Worm (Caenorhabditis elegans) whole organism, L4 larva: Measurements from ENCODE around the gene hizr-1.

Experiments used
- F26F4.8 ChIP-seq: fragments of 200-800 bp; sonication (Bioruptor generic); conservative IDR thresholded peaks from 2 replicates; pipeline ENCODE4 v1.3.6; 2022; ENCODE audit warnings: missing genetic modification characterization, missing compliant biosample characterization
- F37D6.2 ChIP-seq: sonication (generic microtip); optimal IDR thresholded peaks from 2 replicates; lab custom pipeline; 2016; ENCODE audit warnings: mild to moderate bottlenecking, missing genetic modification characterization, missing compliant biosample characterization
- F44E2.7 ChIP-seq: fragments of 200-800 bp; sonication (Bioruptor generic); IDR thresholded peaks from 2 replicates; pipeline ENCODE4 v2.1.2; 2022; ENCODE audit warnings: missing genetic modification characterization, missing compliant biosample characterization
- F49E8.2 ChIP-seq: sonication (generic microtip); optimal IDR thresholded peaks from 2 replicates; lab custom pipeline; 2016; ENCODE audit warnings: missing compliant biosample characterization, mild to moderate bottlenecking, missing genetic modification characterization, borderline replicate concordance
- T20F7.1 ChIP-seq: fragments of 200-800 bp; sonication (Bioruptor generic); optimal IDR thresholded peaks from 2 replicates; lab custom pipeline; 2018; ENCODE audit warnings: mild to moderate bottlenecking, missing genetic modification characterization, missing compliant biosample characterization
- Y5F2A.4 ChIP-seq: fragments of 200-800 bp; sonication (Bioruptor generic); optimal IDR thresholded peaks from 2 replicates; lab custom pipeline; 2018; ENCODE audit warnings: mild to moderate bottlenecking, missing genetic modification characterization, missing compliant biosample characterization
- aha-1 ChIP-seq: fragments of 150-350 bp; peaks from one replicate; lab custom pipeline; 2014; ENCODE audit warnings: missing biosample characterization, missing genetic modification characterization
- ama-1 ChIP-seq: fragments of 150-350 bp; optimal IDR thresholded peaks from 2 replicates; lab custom pipeline; 2014; ENCODE audit warnings: inconsistent platforms, mixed read lengths
- attf-4 ChIP-seq: sonication (generic microtip); optimal IDR thresholded peaks from 3 replicates; lab custom pipeline; 2017; ENCODE audit warnings: missing biosample characterization, missing genetic modification characterization
- ceh-28 ChIP-seq: fragments of 150-350 bp; optimal IDR thresholded peaks from 2 replicates; lab custom pipeline; 2014; ENCODE audit warnings: missing biosample characterization, missing genetic modification reagents, missing genetic modification characterization
- ceh-32 ChIP-seq: sonication (generic microtip); optimal IDR thresholded peaks from 2 replicates; lab custom pipeline; 2016; ENCODE audit warnings: mild to moderate bottlenecking, missing genetic modification characterization, missing compliant biosample characterization; ENCODE audit not compliant: poor library complexity
- ceh-62 ChIP-seq: sonication (generic microtip); optimal IDR thresholded peaks from 2 replicates; lab custom pipeline; 2017; ENCODE audit warnings: missing biosample characterization, missing genetic modification characterization
- ces-1 ChIP-seq: fragments of 150-350 bp; sonication (generic microtip); optimal IDR thresholded peaks from 4 replicates; lab custom pipeline; 2014; ENCODE audit warnings: missing biosample characterization, missing genetic modification reagents, missing genetic modification characterization
- ctbp-1 ChIP-seq: fragments of 200-800 bp; sonication (Bioruptor generic); IDR thresholded peaks from 2 replicates; pipeline ENCODE4 v1.3.6; 2022; ENCODE audit warnings: missing genetic modification reagents, missing genetic modification characterization, missing compliant biosample characterization
- daf-16 ChIP-seq, 3 experiments: sonication (generic microtip); optimal IDR thresholded peaks; 2 replicates each; lab custom pipeline; 2016 to 2017; ENCODE audit warnings: missing genetic modification characterization in 3 of 3, missing genetic modification reagents in 3 of 3, mild to moderate bottlenecking in 2 of 3, missing compliant biosample characterization in 2 of 3, missing biosample characterization in 1 of 3, moderate library complexity in 1 of 3
- daf-19 ChIP-seq: fragments of 200-800 bp; sonication (Bioruptor generic); conservative IDR thresholded peaks from 2 replicates; pipeline ENCODE4 v1.3.6; 2022; ENCODE audit warnings: missing genetic modification characterization, missing compliant biosample characterization
- dmd-6 ChIP-seq: fragments of 200-800 bp; sonication (Bioruptor generic); IDR thresholded peaks from 2 replicates; pipeline ENCODE4 v1.3.6; 2022; ENCODE audit warnings: missing genetic modification reagents, missing genetic modification characterization, missing compliant biosample characterization
- dmd-8 ChIP-seq: fragments of 200-800 bp; sonication (Bioruptor generic); IDR thresholded peaks from 2 replicates; pipeline ENCODE4 v1.3.6; 2022; ENCODE audit warnings: missing genetic modification characterization, missing compliant biosample characterization
- dmd-9 ChIP-seq: fragments of 200-800 bp; sonication (Bioruptor generic); IDR thresholded peaks from 2 replicates; pipeline ENCODE4 v1.3.6; 2022; ENCODE audit warnings: missing genetic modification reagents, missing genetic modification characterization, missing compliant biosample characterization
- fkh-10 ChIP-seq: fragments of 150-350 bp; optimal IDR thresholded peaks from 2 replicates; lab custom pipeline; 2014; ENCODE audit warnings: missing biosample characterization, missing genetic modification reagents, missing genetic modification characterization
- hmg-1.1 ChIP-seq: fragments of 200-800 bp; sonication (Bioruptor generic); IDR thresholded peaks from 2 replicates; pipeline ENCODE4 v1.3.6; 2022; ENCODE audit warnings: missing genetic modification reagents, missing genetic modification characterization, missing compliant biosample characterization
- lim-7 ChIP-seq: fragments of 200-800 bp; sonication (Bioruptor generic); IDR thresholded peaks from 2 replicates; pipeline ENCODE4 v1.3.6; 2022; ENCODE audit warnings: missing genetic modification characterization, missing compliant biosample characterization
- lin-15B ChIP-seq: fragments of 150-350 bp; sonication (generic microtip); optimal IDR thresholded peaks from 3 replicates; lab custom pipeline; 2014; ENCODE audit warnings: missing biosample characterization, missing genetic modification characterization
- lin-29 ChIP-seq: fragments of 200-800 bp; sonication (Bioruptor generic); IDR thresholded peaks from 2 replicates; pipeline ENCODE4 v1.3.6; 2022; ENCODE audit warnings: missing genetic modification reagents, missing genetic modification characterization, missing compliant biosample characterization
- lsy-2 ChIP-seq, 2 experiments: fragments of 150-350 bp in 1 of 2; sonication (generic microtip) in 1 of 2; optimal IDR thresholded peaks; 2 replicates each; lab custom pipeline; 2014 to 2017; ENCODE audit warnings: missing biosample characterization in 2 of 2, missing genetic modification characterization in 2 of 2
- madf-9 ChIP-seq: fragments of 200-800 bp; sonication (Bioruptor generic); conservative IDR thresholded peaks from 2 replicates; pipeline ENCODE4 v1.3.6; 2022; ENCODE audit warnings: missing genetic modification reagents, missing genetic modification characterization, missing compliant biosample characterization
- mes-2 ChIP-seq: sonication (generic microtip); optimal IDR thresholded peaks from 2 replicates; lab custom pipeline; 2016; ENCODE audit warnings: missing genotype, mild to moderate bottlenecking, missing genetic modification characterization, missing compliant biosample characterization; ENCODE audit not compliant: poor library complexity, severe bottlenecking
- mxl-3 ChIP-seq: fragments of 200-800 bp; sonication (Bioruptor generic); optimal IDR thresholded peaks from 2 replicates; lab custom pipeline; 2018; ENCODE audit warnings: mild to moderate bottlenecking, missing genetic modification characterization, missing compliant biosample characterization
- nhr-102 ChIP-seq: sonication (generic microtip); optimal IDR thresholded peaks from 2 replicates; lab custom pipeline; 2016; ENCODE audit warnings: mild to moderate bottlenecking, missing genetic modification characterization, moderate library complexity, missing compliant biosample characterization
- nhr-11 ChIP-seq: fragments of 150-350 bp; optimal IDR thresholded peaks from 2 replicates; lab custom pipeline; 2014; ENCODE audit warnings: missing biosample characterization, missing genetic modification characterization
- nhr-111 ChIP-seq: fragments of 200-800 bp; sonication (Bioruptor generic); optimal IDR thresholded peaks from 2 replicates; lab custom pipeline; 2018; ENCODE audit warnings: mild to moderate bottlenecking, missing genetic modification characterization, missing compliant biosample characterization
- nhr-42 ChIP-seq: fragments of 200-800 bp; sonication (Bioruptor generic); IDR thresholded peaks from 2 replicates; pipeline ENCODE4 v1.3.6; 2022; ENCODE audit warnings: missing genetic modification characterization, missing compliant biosample characterization
- nhr-76 ChIP-seq: fragments of 150-350 bp; optimal IDR thresholded peaks from 2 replicates; lab custom pipeline; 2014; ENCODE audit warnings: missing biosample characterization, missing genetic modification characterization
- nhr-77 ChIP-seq: fragments of 150-350 bp; optimal IDR thresholded peaks from 2 replicates; lab custom pipeline; 2014; ENCODE audit warnings: missing biosample characterization, missing genetic modification characterization
- php-3 ChIP-seq: fragments of 200-800 bp; sonication (Bioruptor generic); IDR thresholded peaks from 2 replicates; pipeline ENCODE4 v1.3.6; 2022; ENCODE audit warnings: missing genetic modification reagents, missing genetic modification characterization, missing compliant biosample characterization
- pqm-1 ChIP-seq: sonication (generic microtip); optimal IDR thresholded peaks from 2 replicates; lab custom pipeline; 2017; ENCODE audit warnings: missing biosample characterization, missing genetic modification characterization
- rbr-2 ChIP-seq: sonication (generic microtip); optimal IDR thresholded peaks from 2 replicates; lab custom pipeline; 2016; ENCODE audit warnings: missing genotype, missing genetic modification characterization, missing compliant biosample characterization
- saeg-2 ChIP-seq: fragments of 200-800 bp; sonication (Bioruptor generic); IDR thresholded peaks from 2 replicates; pipeline ENCODE4 v1.3.6; 2022; ENCODE audit warnings: missing genetic modification reagents, missing genetic modification characterization, missing compliant biosample characterization
- set-16 ChIP-seq: fragments of 200-800 bp; sonication (Bioruptor generic); IDR thresholded peaks from 2 replicates; pipeline ENCODE4 v1.3.6; 2022; ENCODE audit warnings: missing genetic modification reagents, missing genetic modification characterization, missing compliant biosample characterization
- snpc-4 ChIP-seq: fragments of 150-350 bp; optimal IDR thresholded peaks from 2 replicates; lab custom pipeline; 2014; ENCODE audit warnings: missing biosample characterization, missing genetic modification characterization
- tra-1 ChIP-seq: fragments of 200-800 bp; sonication (Bioruptor generic); IDR thresholded peaks from 2 replicates; pipeline ENCODE4 v1.3.6; 2022; ENCODE audit warnings: missing genetic modification reagents, missing genetic modification characterization, missing compliant biosample characterization
- unc-130 ChIP-seq: sonication (generic microtip); optimal IDR thresholded peaks from 2 replicates; lab custom pipeline; 2016; ENCODE audit warnings: missing genetic modification reagents, missing genetic modification characterization, missing compliant biosample characterization
- unc-39 ChIP-seq: sonication (generic microtip); optimal IDR thresholded peaks from 2 replicates; lab custom pipeline; 2017; ENCODE audit warnings: missing biosample characterization, missing genetic modification characterization
- unc-62 ChIP-seq, 3 experiments: fragments of 150-350 bp in 1 of 3; sonication (generic microtip); optimal IDR thresholded peaks in 2 of 3; peaks in 1 of 3; 1 replicate in 1 of 3; 2 replicates in 2 of 3; lab custom pipeline; 2014 to 2017; ENCODE audit warnings: missing biosample characterization in 3 of 3, missing genetic modification characterization in 3 of 3, missing genetic modification reagents in 3 of 3, missing genotype in 1 of 3
- zag-1 ChIP-seq: fragments of 150-350 bp; optimal IDR thresholded peaks from 2 replicates; lab custom pipeline; 2014; ENCODE audit warnings: missing biosample characterization, missing genetic modification characterization

The hizr-1 gene

DNA sequence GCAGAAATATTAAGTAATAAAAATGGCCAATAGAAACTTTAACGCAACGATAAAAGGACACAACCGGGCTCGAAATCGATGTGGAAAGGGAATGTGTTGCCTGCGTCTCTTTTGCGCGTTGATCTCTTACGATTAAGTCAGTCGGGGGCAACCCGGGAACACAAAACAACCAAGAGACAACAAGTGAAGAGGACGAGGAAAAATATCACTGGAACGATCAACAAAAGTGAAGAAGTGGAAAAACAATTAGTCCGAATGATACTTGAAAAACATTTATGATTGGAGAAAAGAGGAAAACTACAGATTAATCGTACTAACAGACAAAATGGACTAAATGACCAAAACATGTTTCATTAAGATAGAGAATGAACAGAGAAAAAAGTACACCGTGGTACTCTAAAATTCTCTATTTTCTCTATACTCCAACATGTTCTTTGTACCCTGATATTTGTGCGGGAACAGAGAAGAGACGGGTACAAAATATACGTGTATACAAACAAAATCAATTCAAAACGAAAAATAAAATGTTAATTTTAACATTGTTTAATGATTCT, 7.7 kb upstream of the hizr-1 start, which contains the start of gene F08G12.5 (continued):
- no peak for TF ChIP-seq Y5F2A.4
- no peak for TF ChIP-seq ama-1 (lab: Kevin White, UChicago)
- TF ChIP-seq mxl-3: no peak
- no peak for TF ChIP-seq nhr-11
- no peak for TF ChIP-seq ceh-62
- no peak for TF ChIP-seq attf-4 (tag; lab: Kevin White, UChicago)
- TF ChIP-seq nhr-42 (GFP tag; lab: Robert Waterston, UW): no peak
- TF ChIP-seq daf-16 (GFP tag; optimal IDR thresholded peaks at IDR 0.05; lab: Kevin White, UChicago): peak in 1 of 2 experiments; percentile 86
- TF ChIP-seq daf-16 (tag; optimal IDR thresholded peaks at IDR 0.05; lab: Kevin White, UChicago): peak; percentile 81
- no peak for TF ChIP-seq hmg-1.1 (GFP tag; lab: Robert Waterston, UW)
- no peak for TF ChIP-seq php-3
- TF ChIP-seq F44E2.7 (GFP tag; lab: Robert Waterston, UW): no peak
- TF ChIP-seq rbr-2 (tag; lab: Kevin White, UChicago): no peak
- TF ChIP-seq lin-29: no peak
- no peak for TF ChIP-seq set-16 (GFP tag; lab: Robert Waterston, UW)
- TF ChIP-seq lim-7 (GFP tag; lab: Robert Waterston, UW): no peak
- TF ChIP-seq ctbp-1 (GFP tag; lab: Robert Waterston, UW): no peak
- no peak for TF ChIP-seq lin-15B
- TF ChIP-seq ceh-28 (tag; lab: Kevin White, UChicago): no peak
- TF ChIP-seq dmd-6 (GFP tag; lab: Robert Waterston, UW): no peak
- no peak for TF ChIP-seq unc-39 (tag; lab: Kevin White, UChicago)

DNA sequence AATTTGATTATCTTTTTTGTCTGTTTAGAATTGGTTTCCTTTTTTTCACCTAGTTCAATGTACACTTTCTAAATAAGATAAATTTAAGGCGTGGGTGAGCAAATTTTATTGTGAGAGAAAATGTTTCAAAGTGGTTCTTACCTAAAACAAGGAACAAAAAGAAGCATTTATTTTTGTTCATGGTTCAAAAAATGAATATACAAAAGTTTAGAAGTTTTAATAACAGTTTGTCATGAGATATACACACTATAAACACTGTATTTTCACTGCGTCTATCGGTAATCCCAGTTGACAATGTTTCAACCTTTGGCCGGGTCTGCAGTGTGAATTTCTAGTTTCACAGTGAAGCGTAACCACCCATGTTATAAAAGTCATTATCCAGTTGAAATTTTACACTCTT, 2.7 kb upstream of the hizr-1 start, which contains the start of gene F08G12.11:
Gene F08G12.11, minus strand, starts transcription at position 181 of the 400 bp plus-strand sequence.
- no peak for TF ChIP-seq F37D6.2
- TF ChIP-seq unc-62 (GFP tag; optimal IDR thresholded peaks at IDR 0.05 in 1 of 2; lab: Kevin White, UChicago): peak in 1 of 2 experiments; percentile 91
- TF ChIP-seq unc-62 (tag; optimal IDR thresholded peaks at IDR 0.05; lab: Kevin White, UChicago): no peak
- TF ChIP-seq php-3: no peak
- TF ChIP-seq lsy-2 (tag; optimal IDR thresholded peaks at IDR 0.05; lab: Kevin White, UChicago): no peak

ce11 chrX:11316750-11317149, 1.3 kb upstream of the hizr-1 start, which contains the start of gene nlp-57:
nlp-57 (plus strand) TSS chrX:11317050.
- no peak for TF ChIP-seq nhr-111 (GFP tag; lab: Kevin White, UChicago)
- no peak for TF ChIP-seq saeg-2 (GFP tag; lab: Robert Waterston, UW)
- TF ChIP-seq daf-19 (GFP tag; lab: Robert Waterston, UW): no peak
- no peak for TF ChIP-seq nhr-102
- no peak for TF ChIP-seq lsy-2 (tag; optimal IDR thresholded peaks at IDR 0.05; lab: Kevin White, UChicago)
- no peak for TF ChIP-seq dmd-6 (GFP tag; lab: Robert Waterston, UW)
- TF ChIP-seq dmd-9 (GFP tag; lab: Robert Waterston, UW): no peak
- no peak for TF ChIP-seq zag-1 (tag; lab: Kevin White, UChicago)

DNA sequence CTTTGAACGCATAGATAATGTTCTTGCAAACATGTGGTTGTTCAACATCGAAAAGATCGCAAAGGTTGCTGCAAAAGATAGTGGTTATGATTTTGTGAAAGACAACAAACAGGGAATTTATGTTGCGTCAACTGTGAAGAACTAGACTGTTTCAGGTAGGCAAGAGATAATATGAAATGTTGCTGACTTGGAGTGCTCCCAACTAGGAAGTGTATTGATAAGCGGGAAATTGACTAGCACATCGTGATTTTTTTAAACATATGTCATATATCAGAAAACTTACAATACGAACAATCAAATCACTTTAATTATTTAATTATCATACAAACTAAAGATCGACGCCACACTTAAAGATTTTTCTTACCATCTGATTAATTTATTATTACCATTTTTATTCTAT, 5.1 kb downstream of the hizr-1 start:
- TF ChIP-seq nhr-42 (GFP tag; lab: Robert Waterston, UW) (no peak), snpc-4 (tag; lab: Kevin White, UChicago) (no peak), ctbp-1 (GFP tag; lab: Robert Waterston, UW) (no peak), Y5F2A.4 (no peak), ceh-32 (tag; lab: Kevin White, UChicago) (no peak), F49E8.2 (tag; lab: Kevin White, UChicago) (no peak), T20F7.1 (no peak), lim-7 (GFP tag; lab: Robert Waterston, UW) (no peak), pqm-1 (peak; percentile 80), nhr-77 (tag; lab: Kevin White, UChicago) (no peak), daf-16 (GFP tag; optimal IDR thresholded peaks at IDR 0.05; lab: Kevin White, UChicago) (no peak), daf-16 (tag; optimal IDR thresholded peaks at IDR 0.05; lab: Kevin White, UChicago) (peak; percentile 40), ces-1 (GFP tag; lab: Kevin White, UChicago) (no peak), fkh-10 (no peak), unc-130 (no peak), nhr-76 (tag; lab: Kevin White, UChicago) (no peak), mes-2 (tag; lab: Kevin White, UChicago) (no peak), zag-1 (tag; lab: Kevin White, UChicago) (no peak), hmg-1.1 (GFP tag; lab: Robert Waterston, UW) (no peak), F26F4.8 (GFP tag; lab: Robert Waterston, UW) (no peak), aha-1 (tag; lab: Kevin White, UChicago) (peak; percentile 5), dmd-8 (GFP tag; lab: Robert Waterston, UW) (no peak), tra-1 (GFP tag; lab: Robert Waterston, UW) (no peak), madf-9 (no peak)
